Worm (Caenorhabditis elegans): ENCODE measurements around the gene T08D10.4.

DNA sequence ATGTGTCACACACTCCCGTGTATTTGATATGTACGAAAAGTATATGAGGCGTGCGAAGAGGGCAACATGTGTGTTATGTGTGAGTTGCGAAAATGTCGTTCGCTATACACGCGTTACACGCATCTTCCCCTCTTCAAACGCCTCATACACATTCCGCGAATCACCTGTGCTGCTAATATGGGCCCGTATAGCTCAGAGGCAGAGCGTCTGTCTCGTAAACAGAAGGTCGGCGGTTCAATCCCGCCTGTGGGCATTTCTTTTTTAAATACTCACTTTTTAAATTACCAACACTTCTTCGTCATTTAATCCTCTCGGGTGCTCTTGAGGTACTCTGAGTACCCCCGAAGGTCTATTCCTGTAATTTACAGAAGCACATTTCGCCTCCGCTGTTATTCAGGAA is 19.6 kb downstream of the T08D10.4 start:
- 0 out of 2 replicates have a peak, but pooled peaks have one; percentile 32 for TF ChIP-seq flt-1 (GFP tag; IDR thresholded peaks at IDR 0.05)
- 0 out of 2 replicates have a peak, but pooled peaks have one; percentile 32 for TF ChIP-seq tab-1 (GFP tag; IDR thresholded peaks at IDR 0.05)
- TF ChIP-seq cog-1 (tag; optimal IDR thresholded peaks at IDR 0.05): no peak
- no peak for TF ChIP-seq ztf-23 (GFP tag; IDR thresholded peaks at IDR 0.05)
- no peak for TF ChIP-seq T22C8.4 (GFP tag; IDR thresholded peaks at IDR 0.05)
- no peak for TF ChIP-seq ztf-29 (GFP tag; IDR thresholded peaks at IDR 0.05)
- no peak for TF ChIP-seq med-1 (GFP tag; optimal IDR thresholded peaks at IDR 0.05; ENCODE audit: insufficient read depth)
- TF ChIP-seq ref-1 (GFP tag; conservative IDR thresholded peaks at IDR 0.05): no peak
- TF ChIP-seq klf-2 (GFP tag; conservative IDR thresholded peaks at IDR 0.05): no peak

All from whole organism, midembryonic.